Fruit fly (Drosophila melanogaster) whole organism, embryonic: ENCODE measurements around the gene DopEcR.
A peak's percentile ranks its signal among the peaks of the same experiment; 100 is the strongest.

ENCODE experiments used
- ATbp ChIP-seq: fragments of 200-800 bp; sonication (Bioruptor generic); optimal IDR thresholded peaks from 2 replicates; lab custom pipeline; 2017; ENCODE audit warnings: missing biosample characterization, mild to moderate bottlenecking, missing genetic modification characterization, missing genetic modification reagents
- Ada2b ChIP-seq: fragments of 200-800 bp; sonication (Bioruptor generic); IDR thresholded peaks from 2 replicates; pipeline ENCODE4 v1.3.6; 2022; ENCODE audit warnings: missing biosample characterization, missing genetic modification characterization
- Bteb2 ChIP-seq: fragments of 200-800 bp; sonication (Bioruptor generic); optimal IDR thresholded peaks from 2 replicates; lab custom pipeline; 2016; ENCODE audit warnings: missing biosample characterization, missing genetic modification characterization
- CG10267 ChIP-seq: fragments of 200-800 bp; sonication (Bioruptor generic); optimal IDR thresholded peaks from 2 replicates; lab custom pipeline; 2018; ENCODE audit warnings: missing biosample characterization, mild to moderate bottlenecking, missing genetic modification characterization, moderate library complexity
- CG10979 ChIP-seq: fragments of 200-800 bp; sonication (Bioruptor generic); optimal IDR thresholded peaks from 2 replicates; lab custom pipeline; 2018; ENCODE audit warnings: missing biosample characterization, mild to moderate bottlenecking, missing genetic modification characterization, moderate library complexity
- CG11696 ChIP-seq: fragments of 200-800 bp; sonication (Bioruptor generic); IDR thresholded peaks from 2 replicates; pipeline ENCODE4 v1.3.6; 2022; ENCODE audit warnings: missing biosample characterization, missing genetic modification characterization
- CG12299 ChIP-seq: fragments of 200-800 bp; sonication (Bioruptor generic); optimal IDR thresholded peaks from 2 replicates; lab custom pipeline; 2018; ENCODE audit warnings: missing biosample characterization, mild to moderate bottlenecking, missing genetic modification characterization
- CG12659 ChIP-seq: fragments of 200-800 bp; sonication (Bioruptor generic); optimal IDR thresholded peaks from 3 replicates; lab custom pipeline; 2017; ENCODE audit warnings: mild to moderate bottlenecking, missing biosample characterization, missing genetic modification reagents, missing genetic modification characterization
- CG15269 ChIP-seq: fragments of 200-800 bp; sonication (Bioruptor generic); optimal IDR thresholded peaks from 2 replicates; lab custom pipeline; 2018; ENCODE audit warnings: missing biosample characterization, mild to moderate bottlenecking, missing genetic modification characterization, moderate library complexity
- CG15479 ChIP-seq: fragments of 200-800 bp; sonication (Bioruptor generic); optimal IDR thresholded peaks from 3 replicates; lab custom pipeline; 2019; ENCODE audit warnings: missing biosample characterization, mild to moderate bottlenecking, missing genetic modification characterization, moderate library complexity
- CG17328 ChIP-seq: fragments of 200-800 bp; sonication (Bioruptor generic); IDR thresholded peaks from 2 replicates; pipeline ENCODE4 v1.3.6; 2022; ENCODE audit warnings: missing biosample characterization, missing genetic modification characterization
- CG18262 ChIP-seq: fragments of 200-800 bp; optimal IDR thresholded peaks from 3 replicates; lab custom pipeline; 2019; ENCODE audit warnings: missing biosample characterization, mild to moderate bottlenecking, missing genetic modification characterization, moderate library complexity
- CG3995 ChIP-seq: fragments of 200-800 bp; sonication (Bioruptor generic); optimal IDR thresholded peaks from 3 replicates; lab custom pipeline; 2016; ENCODE audit warnings: missing biosample characterization, missing genetic modification characterization
- CG43689 ChIP-seq: fragments of 200-800 bp; sonication (Bioruptor generic); IDR thresholded peaks from 2 replicates; pipeline ENCODE4 v1.3.6; 2022; ENCODE audit warnings: missing biosample characterization, missing genetic modification characterization
- CG6854 ChIP-seq: fragments of 200-800 bp; sonication (Bioruptor generic); optimal IDR thresholded peaks from 3 replicates; lab custom pipeline; 2017; ENCODE audit warnings: missing biosample characterization, mild to moderate bottlenecking, missing genetic modification characterization
- CG7357 ChIP-seq: fragments of 200-800 bp; sonication (Bioruptor generic); IDR thresholded peaks from 3 replicates; pipeline ENCODE4 v1.3.6; 2022; ENCODE audit warnings: missing biosample characterization, missing genetic modification characterization
- CG9215 ChIP-seq: fragments of 200-800 bp; sonication (Bioruptor generic); IDR thresholded peaks from 2 replicates; pipeline ENCODE4 v1.3.6; 2022; ENCODE audit warnings: missing biosample characterization, missing genetic modification characterization
- Chrac-16 ChIP-seq: fragments of 200-800 bp; sonication (Bioruptor generic); optimal IDR thresholded peaks from 3 replicates; lab custom pipeline; 2016; ENCODE audit warnings: missing biosample characterization, missing genetic modification characterization
- CoRest ChIP-seq: fragments of 200-800 bp; sonication (Bioruptor generic); optimal IDR thresholded peaks from 3 replicates; lab custom pipeline; 2018; ENCODE audit warnings: missing biosample characterization, mild to moderate bottlenecking, missing genetic modification characterization, moderate library complexity
- CrebB ChIP-seq: fragments of 200-800 bp; sonication (Bioruptor generic); optimal IDR thresholded peaks from 3 replicates; lab custom pipeline; 2018; ENCODE audit warnings: missing biosample characterization, mild to moderate bottlenecking, missing genetic modification characterization
- Dref ChIP-seq: fragments of 200-800 bp; sonication (Bioruptor generic); IDR thresholded peaks from 2 replicates; pipeline ENCODE4 v1.3.6; 2022; ENCODE audit warnings: missing biosample characterization, missing genetic modification characterization
- Drgx ChIP-seq: fragments of 200-800 bp; sonication (Bioruptor generic); IDR thresholded peaks from 2 replicates; pipeline ENCODE4 v1.3.6; 2022; ENCODE audit warnings: missing biosample characterization, missing genetic modification characterization
- E2f1 ChIP-seq: fragments of 200-800 bp; sonication (Bioruptor generic); IDR thresholded peaks from 2 replicates; pipeline ENCODE4 v1.3.6; 2022; ENCODE audit warnings: missing biosample characterization, missing genetic modification characterization
- E2f2 ChIP-seq: fragments of 200-800 bp; sonication (Bioruptor generic); IDR thresholded peaks from 2 replicates; pipeline ENCODE4 v1.3.6; 2022; ENCODE audit warnings: missing biosample characterization, missing genetic modification characterization
- H15 ChIP-seq: fragments of 200-800 bp; sonication (Bioruptor generic); IDR thresholded peaks from 3 replicates; pipeline ENCODE4 v1.3.6; 2022; ENCODE audit warnings: missing biosample characterization, missing genetic modification characterization
- Jarid2 ChIP-seq: fragments of 200-800 bp; sonication (Bioruptor generic); optimal IDR thresholded peaks from 3 replicates; lab custom pipeline; 2017; ENCODE audit warnings: mild to moderate bottlenecking, missing biosample characterization, missing genetic modification reagents, missing genetic modification characterization
- Lim3 ChIP-seq: fragments of 200-800 bp; sonication (Bioruptor generic); IDR thresholded peaks from 2 replicates; pipeline ENCODE4 v1.3.6; 2022; ENCODE audit warnings: missing biosample characterization, missing genetic modification characterization
- MTF-1 ChIP-seq: fragments of 200-800 bp; sonication (Bioruptor generic); optimal IDR thresholded peaks from 2 replicates; lab custom pipeline; 2018; ENCODE audit warnings: missing biosample characterization, mild to moderate bottlenecking, missing genetic modification characterization, borderline replicate concordance
- Mrtf ChIP-seq: fragments of 200-800 bp; sonication (Bioruptor generic); IDR thresholded peaks from 3 replicates; pipeline ENCODE4 v1.3.6; 2022; ENCODE audit warnings: missing biosample characterization, missing genetic modification characterization
- Nf-YA ChIP-seq: fragments of 200-800 bp; sonication (Bioruptor generic); IDR thresholded peaks from 2 replicates; pipeline ENCODE4 v1.3.6; 2022; ENCODE audit warnings: missing biosample characterization, missing genetic modification characterization
- PHDP ChIP-seq: fragments of 200-800 bp; sonication (Bioruptor generic); optimal IDR thresholded peaks from 3 replicates; lab custom pipeline; 2018; ENCODE audit warnings: missing biosample characterization, mild to moderate bottlenecking, missing genetic modification characterization, moderate library complexity
- Six4 ChIP-seq: fragments of 200-800 bp; sonication (Bioruptor generic); optimal IDR thresholded peaks from 2 replicates; lab custom pipeline; 2016; ENCODE audit warnings: missing biosample characterization, missing genetic modification characterization
- Taf1 ChIP-seq: fragments of 200-800 bp; sonication (Bioruptor generic); IDR thresholded peaks from 2 replicates; pipeline ENCODE4 v1.3.6; 2022; ENCODE audit warnings: missing biosample characterization, missing genetic modification characterization
- Tbp ChIP-seq: fragments of >200 bp; optimal IDR thresholded peaks from 2 replicates; lab custom pipeline; 2018; ENCODE audit warnings: missing biosample characterization, missing genetic modification characterization
- Xbp1 ChIP-seq: fragments of 200-800 bp; sonication (Bioruptor generic); optimal IDR thresholded peaks from 3 replicates; lab custom pipeline; 2016; ENCODE audit warnings: missing biosample characterization, mild to moderate bottlenecking, missing genetic modification characterization
- amos ChIP-seq: fragments of 200-800 bp; sonication (Bioruptor generic); IDR thresholded peaks from 2 replicates; pipeline ENCODE4 v1.3.6; 2022; ENCODE audit warnings: missing biosample characterization, missing genetic modification characterization; ENCODE audit not compliant: partially characterized antibody
- ara ChIP-seq: fragments of 200-800 bp; sonication (Bioruptor generic); IDR thresholded peaks from 2 replicates; pipeline ENCODE4 v1.3.6; 2022; ENCODE audit warnings: missing biosample characterization, missing genetic modification characterization
- chif ChIP-seq, 2 experiments: fragments of 200-800 bp; sonication (Bioruptor generic); optimal IDR thresholded peaks; 3 replicates each; lab custom pipeline; 2016; ENCODE audit warnings: missing biosample characterization in 2 of 2, missing genetic modification characterization in 2 of 2
- crc ChIP-seq: fragments of 200-800 bp; sonication (Bioruptor generic); optimal IDR thresholded peaks from 2 replicates; lab custom pipeline; 2016; ENCODE audit warnings: missing biosample characterization, missing genetic modification characterization
- dan ChIP-seq: fragments of 200-800 bp; sonication (Bioruptor generic); IDR thresholded peaks from 2 replicates; pipeline ENCODE4 v1.3.6; 2022; ENCODE audit warnings: missing biosample characterization, missing genetic modification characterization
- dpn ChIP-seq, 2 experiments: fragments of 200-800 bp; sonication (Bioruptor generic); optimal IDR thresholded peaks; 3 replicates each; lab custom pipeline; 2016; ENCODE audit warnings: missing biosample characterization in 2 of 2, missing genetic modification characterization in 2 of 2
- esg ChIP-seq: fragments of 200-800 bp; sonication (Bioruptor generic); conservative IDR thresholded peaks from 2 replicates; pipeline ENCODE4 v1.3.6; 2022; ENCODE audit warnings: missing biosample characterization, missing genetic modification characterization
- hb ChIP-seq: fragments of 200-800 bp; sonication (Bioruptor generic); IDR thresholded peaks from 3 replicates; pipeline ENCODE4 v1.3.6; 2022; ENCODE audit warnings: missing biosample characterization, missing genetic modification characterization; ENCODE audit not compliant: partially characterized antibody
- inv ChIP-seq: fragments of 200-800 bp; sonication (Bioruptor generic); IDR thresholded peaks from 2 replicates; pipeline ENCODE4 v1.3.6; 2022; ENCODE audit warnings: missing biosample characterization, missing genetic modification characterization; ENCODE audit not compliant: partially characterized antibody
- otp ChIP-seq: fragments of 200-800 bp; sonication (Bioruptor generic); IDR thresholded peaks from 3 replicates; pipeline ENCODE4, ENCODE4 v1.3.6; 2022; ENCODE audit warnings: missing biosample characterization, missing genetic modification characterization
- pum ChIP-seq: fragments of 200-800 bp; sonication (Bioruptor generic); optimal IDR thresholded peaks from 2 replicates; lab custom pipeline; 2016; ENCODE audit warnings: missing biosample characterization, missing genetic modification characterization
- salm ChIP-seq: fragments of 200-800 bp; sonication (Bioruptor generic); optimal IDR thresholded peaks from 2 replicates; lab custom pipeline; 2018; ENCODE audit warnings: missing biosample characterization, mild to moderate bottlenecking, missing genetic modification characterization
- tgo ChIP-seq: fragments of 200-800 bp; sonication (Bioruptor generic); IDR thresholded peaks from 3 replicates; pipeline ENCODE4 v1.3.6; 2022; ENCODE audit warnings: missing biosample characterization, missing genetic modification characterization
- tin ChIP-seq: fragments of 200-800 bp; sonication (Bioruptor generic); optimal IDR thresholded peaks from 3 replicates; lab custom pipeline; 2016; ENCODE audit warnings: missing biosample characterization, missing genetic modification characterization
- tna ChIP-seq: fragments of 200-800 bp; sonication (Bioruptor generic); IDR thresholded peaks from 2 replicates; pipeline ENCODE4 v1.3.6; 2022; ENCODE audit warnings: missing biosample characterization, missing genetic modification characterization; ENCODE audit not compliant: partially characterized antibody
- zen ChIP-seq: fragments of 200-800 bp; sonication (Bioruptor generic); optimal IDR thresholded peaks from 3 replicates; lab custom pipeline; 2018; ENCODE audit warnings: missing biosample characterization, mild to moderate bottlenecking, missing genetic modification characterization, moderate library complexity

DopEcR gene

DNA sequence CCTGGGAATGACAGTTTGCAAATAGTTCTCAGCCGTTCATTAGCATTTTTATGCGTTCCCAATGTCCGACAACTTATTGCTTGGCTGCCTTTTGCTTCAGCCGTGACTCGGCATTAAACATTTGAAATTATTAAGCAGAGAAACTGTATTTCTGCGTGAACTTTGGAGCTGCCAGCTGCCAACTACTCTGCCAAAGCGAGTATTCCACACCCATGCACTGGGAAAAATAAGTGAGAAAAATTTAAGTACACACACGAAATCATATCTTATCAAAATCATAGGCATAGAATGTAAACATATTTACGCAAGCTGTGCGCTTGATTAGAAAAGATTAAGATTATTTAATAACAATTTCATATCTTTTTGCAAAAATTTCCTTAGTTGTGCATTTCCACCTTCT lies 32.8 kb upstream of the DopEcR start (continued):
- TF ChIP-seq tna (GFP tag; lab: Robert Waterston, UW) (no peak), CG12299 (tag; lab: Kevin White, UChicago) (no peak), Drgx (peak; percentile 54), CG7357 (GFP tag; lab: Robert Waterston, UW) (peak; percentile 65), inv (no peak), Lim3 (GFP tag; lab: Robert Waterston, UW) (0 out of 2 replicates have a peak, but pooled peaks have one; percentile 22), Bteb2 (GFP tag; lab: Kevin White, UChicago) (peak; percentile 9), E2f1 (GFP tag; lab: Robert Waterston, UW) (peak; percentile 54; the same call in 1 of the 2 replicates), Dref (no peak), hb (GFP tag; lab: Robert Waterston, UW) (no peak), CG9215 (GFP tag; lab: Robert Waterston, UW) (peak; percentile 39; the same call in 1 of the 2 replicates), Chrac-16 (peak; percentile 26), MTF-1 (GFP tag; lab: Kevin White, UChicago) (no peak), dan (no peak), dpn (GFP tag; optimal IDR thresholded peaks at IDR 0.05; lab: Kevin White, UChicago) (peak; percentile 30 to 65), PHDP (tag; lab: Kevin White, UChicago) (peak; percentile 5), Mrtf (peak; percentile 69; the same call in 2 of the 3 replicates), amos (GFP tag; lab: Robert Waterston, UW) (no peak), CG6854 (GFP tag; lab: Kevin White, UChicago) (no peak), E2f2 (no peak), salm (no peak), Nf-YA (no peak), tgo (GFP tag; lab: Robert Waterston, UW) (peak; percentile 75; the same call in 2 of the 3 replicates), Jarid2 (GFP tag; lab: Kevin White, UChicago) (peak; percentile 5), ara (GFP tag; lab: Robert Waterston, UW) (no peak), Taf1 (GFP tag; lab: Robert Waterston, UW) (peak; percentile 49; the same call in 1 of the 2 replicates), CrebB (tag; lab: Kevin White, UChicago) (no peak), CG11696 (peak; percentile 35; the same call in 1 of the 2 replicates), pum (GFP tag; lab: Kevin White, UChicago) (no peak), crc (GFP tag; lab: Kevin White, UChicago) (peak; percentile 5), CG18262 (tag; lab: Kevin White, UChicago) (no peak), tin (GFP tag; lab: Kevin White, UChicago) (peak; percentile 3), zen (tag; lab: Kevin White, UChicago) (no peak), H15 (GFP tag; lab: Robert Waterston, UW) (no peak), Xbp1 (GFP tag; lab: Kevin White, UChicago) (peak; percentile 64), Tbp (GFP tag; lab: Kevin White, UChicago) (no peak), CG17328 (GFP tag; lab: Robert Waterston, UW) (peak; percentile 69), CG10267 (no peak), CG43689 (no peak), CG15479 (GFP tag; lab: Kevin White, UChicago) (no peak), CoRest (peak; percentile 27), chif (GFP tag; optimal IDR thresholded peaks at IDR 0.05; lab: Kevin White, UChicago) (no peak), ATbp (GFP tag; lab: Kevin White, UChicago) (peak; percentile 18), esg (GFP tag; lab: Robert Waterston, UW) (peak; percentile 50), Six4 (GFP tag; lab: Kevin White, UChicago) (no peak), CG10979 (tag; lab: Kevin White, UChicago) (no peak), CG12659 (peak; percentile 4), CG15269 (tag; lab: Kevin White, UChicago) (peak; percentile 40), Ada2b (GFP tag; lab: Robert Waterston, UW) (peak; percentile 67), otp (GFP tag; lab: Robert Waterston, UW) (peak; percentile 72; the same call in 2 of the 3 replicates), CG3995 (GFP tag; lab: Kevin White, UChicago) (peak; percentile 10)
